Worm (Caenorhabditis elegans) whole organism, L4 larva: Measurements from ENCODE around the gene F47D2.11.

Experiments used
- ctbp-1 ChIP-seq: fragments of 200-800 bp; sonication (Bioruptor generic); IDR thresholded peaks from 2 replicates; pipeline ENCODE4 v1.3.6; 2022; ENCODE audit warnings: missing genetic modification reagents, missing genetic modification characterization, missing compliant biosample characterization
- egl-27 ChIP-seq: sonication (generic microtip); optimal IDR thresholded peaks from 3 replicates; lab custom pipeline; 2017; ENCODE audit warnings: missing biosample characterization, missing genetic modification reagents, missing genetic modification characterization
- lin-39 ChIP-seq: fragments of 150-350 bp; optimal IDR thresholded peaks from 2 replicates; lab custom pipeline; 2014; ENCODE audit warnings: missing biosample characterization, missing genetic modification reagents, missing genetic modification characterization
- mxl-3 ChIP-seq: fragments of 200-800 bp; sonication (Bioruptor generic); optimal IDR thresholded peaks from 2 replicates; lab custom pipeline; 2018; ENCODE audit warnings: mild to moderate bottlenecking, missing genetic modification characterization, missing compliant biosample characterization
- nhr-111 ChIP-seq: fragments of 200-800 bp; sonication (Bioruptor generic); optimal IDR thresholded peaks from 2 replicates; lab custom pipeline; 2018; ENCODE audit warnings: mild to moderate bottlenecking, missing genetic modification characterization, missing compliant biosample characterization
- nhr-6 ChIP-seq: fragments of 150-350 bp; optimal IDR thresholded peaks from 2 replicates; lab custom pipeline; 2014; ENCODE audit warnings: missing biosample characterization, missing genetic modification characterization
- unc-39 ChIP-seq: sonication (generic microtip); optimal IDR thresholded peaks from 2 replicates; lab custom pipeline; 2017; ENCODE audit warnings: missing biosample characterization, missing genetic modification characterization
- unc-62 ChIP-seq, 3 experiments: fragments of 150-350 bp in 1 of 3; sonication (generic microtip); optimal IDR thresholded peaks in 2 of 3; peaks in 1 of 3; 1 replicate in 1 of 3; 2 replicates in 2 of 3; lab custom pipeline; 2014 to 2017; ENCODE audit warnings: missing biosample characterization in 3 of 3, missing genetic modification characterization in 3 of 3, missing genetic modification reagents in 3 of 3, missing genotype in 1 of 3

- TF ChIP-seq lin-39 (tag; lab: Kevin White, UChicago) (no peak), ctbp-1 (no peak), mxl-3 (no peak), unc-39 (tag; lab: Kevin White, UChicago) (no peak), unc-62 (GFP tag; optimal IDR thresholded peaks at IDR 0.05 in 1 of 2; lab: Kevin White, UChicago) (no peak), unc-62 (tag; optimal IDR thresholded peaks at IDR 0.05; lab: Kevin White, UChicago) (no peak), egl-27 (no peak), nhr-6 (tag; lab: Kevin White, UChicago) (no peak), nhr-111 (GFP tag; lab: Kevin White, UChicago) (no peak)
Observed at ce11 chrV:4330820-4331219, 35.0 kb upstream of the F47D2.11 start.
